Worm (Caenorhabditis elegans) whole organism, dauer: Measurements from ENCODE around the gene gcy-29.

Experiments
- unc-62 ChIP-seq: sonication (generic microtip); optimal IDR thresholded peaks from 2 replicates; lab custom pipeline; 2017; ENCODE audit warnings: missing biosample characterization, missing genetic modification reagents, missing genetic modification characterization

gcy-29 gene

DNA sequence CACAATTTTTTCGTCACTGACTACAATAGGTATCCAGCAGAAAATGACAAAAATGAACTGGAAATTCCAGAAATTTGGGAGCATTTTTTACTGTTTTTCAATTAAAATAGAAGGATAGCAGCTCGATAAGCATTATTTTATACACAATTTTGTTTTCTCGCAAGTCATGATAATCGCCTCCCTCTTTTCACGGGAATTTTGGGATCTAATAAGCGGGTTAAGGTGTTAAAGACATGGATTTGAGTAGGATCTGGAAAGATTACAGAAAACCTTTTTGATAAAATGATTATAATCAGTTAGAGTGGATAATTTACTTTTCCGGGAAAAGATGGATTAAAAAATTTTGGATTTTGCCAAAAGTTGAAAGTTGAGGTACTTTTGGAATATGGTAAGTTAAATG, at the start of gene gcy-29:
gcy-29 (minus strand) TSS at position 101 of the 400 bp plus-strand sequence.
- TF ChIP-seq unc-62 (GFP tag; lab: Kevin White, UChicago): no peak

DNA sequence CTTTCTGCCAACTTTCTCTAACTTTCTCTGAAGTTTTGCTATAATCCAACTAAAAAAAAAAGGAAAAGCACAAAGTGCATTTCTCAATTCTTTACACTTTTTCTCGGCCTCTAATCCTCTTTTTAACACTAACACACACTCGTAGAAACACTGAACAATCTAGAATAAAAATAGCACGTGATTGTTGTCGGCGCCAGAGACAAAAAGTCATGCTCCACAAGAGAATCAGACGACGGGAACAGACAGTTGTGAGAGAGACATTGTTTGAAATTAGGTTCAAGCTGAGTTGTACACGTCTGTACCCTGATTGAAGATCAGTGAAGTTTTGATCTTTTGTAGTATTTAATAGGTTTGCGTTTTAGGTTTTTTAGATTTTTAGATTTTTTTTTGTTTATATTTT, 49.8 kb upstream of the gcy-29 start:
- no peak for TF ChIP-seq unc-62 (GFP tag; lab: Kevin White, UChicago)

DNA sequence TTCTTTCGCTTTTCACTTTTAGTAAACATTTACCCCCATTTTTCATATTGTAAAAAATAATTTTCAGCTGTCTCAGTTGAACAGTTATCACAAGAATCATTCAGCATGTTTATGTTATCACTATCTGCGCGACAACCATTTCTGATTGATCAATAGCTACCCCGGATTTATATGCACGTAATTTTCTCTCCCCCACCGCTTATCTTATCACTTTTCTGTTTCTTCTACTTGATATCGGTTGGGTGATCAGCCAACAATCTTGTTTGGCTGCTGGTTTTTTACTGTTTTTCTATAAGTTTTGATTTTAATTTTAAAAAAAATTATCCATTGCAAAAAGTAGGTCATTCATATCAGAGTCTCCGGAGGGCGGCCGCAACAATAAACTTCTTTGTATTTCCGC, 49.2 kb upstream of the gcy-29 start:
- TF ChIP-seq unc-62 (GFP tag; lab: Kevin White, UChicago): no peak

DNA sequence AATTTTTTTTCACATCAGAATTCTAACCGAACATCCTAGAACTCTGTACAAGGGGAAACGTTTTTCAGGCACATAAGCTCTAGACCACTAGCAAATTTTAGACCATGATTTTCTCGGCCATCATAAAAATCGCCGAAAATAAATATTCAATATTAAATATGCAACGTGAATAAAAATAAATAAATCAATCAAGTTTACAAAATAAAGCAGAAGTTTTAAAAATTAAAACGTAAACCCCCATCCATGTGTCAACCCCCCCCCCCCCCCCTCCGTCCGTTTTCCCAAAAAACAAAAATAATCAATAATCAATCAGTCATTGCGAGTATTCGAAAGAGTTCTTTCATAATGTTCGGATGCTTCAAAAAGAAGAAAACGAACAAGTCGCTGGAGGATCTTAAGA, 44.7 kb upstream of the gcy-29 start, which contains the start of gene catp-4:
catp-4 (plus strand) TSS at position 301 of the 400 bp plus-strand sequence.
- TF ChIP-seq unc-62 (GFP tag; lab: Kevin White, UChicago): no peak

DNA sequence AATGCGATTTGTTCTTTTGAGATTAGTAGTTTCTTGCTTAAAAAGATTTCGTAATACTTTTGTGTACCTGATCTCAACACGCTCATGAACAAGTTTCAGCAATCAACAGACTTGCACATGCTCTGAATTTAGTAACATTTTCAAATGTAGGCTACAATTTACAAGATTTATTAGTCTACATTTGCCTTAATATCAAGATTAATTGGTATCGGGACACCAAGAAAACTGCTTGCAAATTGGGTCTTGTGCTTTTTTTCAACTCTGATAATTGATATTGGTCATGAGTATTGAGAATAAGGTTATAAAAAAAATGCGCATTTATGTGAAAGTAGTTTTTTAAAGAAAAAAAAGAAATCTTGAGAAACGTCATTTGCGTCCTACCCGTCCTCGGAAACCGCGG, 44.0 kb upstream of the gcy-29 start:
- no peak for TF ChIP-seq unc-62 (GFP tag; lab: Kevin White, UChicago)

DNA sequence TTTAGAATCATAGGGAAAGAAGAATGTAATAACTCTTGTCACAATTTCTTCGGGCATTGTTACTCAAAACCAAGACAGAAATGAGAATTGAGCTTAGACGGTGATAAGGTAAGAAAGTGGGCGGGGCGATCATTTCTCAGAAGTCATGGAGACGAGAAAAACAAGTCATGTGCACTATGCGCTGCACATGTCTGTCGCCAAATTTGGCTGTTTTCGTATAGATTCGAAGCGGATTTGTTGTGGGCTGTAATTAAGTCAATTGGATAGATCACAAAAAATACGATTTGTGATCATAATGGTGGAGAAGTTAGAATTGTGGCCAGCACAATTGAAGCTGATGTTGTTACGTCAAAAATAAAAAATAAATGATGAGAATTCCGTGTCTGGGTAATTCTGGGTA, 43.1 kb upstream of the gcy-29 start, which contains the start of gene C01G12.7:
C01G12.7 (minus strand) TSS at position 195 of the 400 bp plus-strand sequence.
- TF ChIP-seq unc-62 (GFP tag; lab: Kevin White, UChicago): no peak

DNA sequence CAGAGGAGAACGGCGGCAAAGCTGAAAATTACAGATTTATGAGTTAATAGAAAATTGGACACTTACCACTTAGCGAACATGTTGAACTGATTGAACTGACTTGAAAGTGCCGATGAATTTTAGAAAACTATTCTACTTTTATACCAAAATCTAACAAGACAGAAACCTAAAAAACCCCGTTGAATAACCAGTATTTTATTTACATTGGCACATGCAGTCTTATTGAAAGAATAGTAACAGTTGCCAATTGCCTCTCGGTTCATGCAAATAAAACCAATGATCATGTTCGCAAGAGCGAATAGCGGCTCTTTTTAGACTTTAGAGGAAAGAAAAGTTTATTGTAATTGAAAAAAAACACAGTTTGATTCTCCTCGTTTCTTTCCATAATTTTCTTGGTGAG, 39.6 kb upstream of the gcy-29 start, which contains the start of gene nspb-10:
nspb-10 (minus strand) TSS at position 101 of the 400 bp plus-strand sequence.
- TF ChIP-seq unc-62 (GFP tag; lab: Kevin White, UChicago): no peak

DNA sequence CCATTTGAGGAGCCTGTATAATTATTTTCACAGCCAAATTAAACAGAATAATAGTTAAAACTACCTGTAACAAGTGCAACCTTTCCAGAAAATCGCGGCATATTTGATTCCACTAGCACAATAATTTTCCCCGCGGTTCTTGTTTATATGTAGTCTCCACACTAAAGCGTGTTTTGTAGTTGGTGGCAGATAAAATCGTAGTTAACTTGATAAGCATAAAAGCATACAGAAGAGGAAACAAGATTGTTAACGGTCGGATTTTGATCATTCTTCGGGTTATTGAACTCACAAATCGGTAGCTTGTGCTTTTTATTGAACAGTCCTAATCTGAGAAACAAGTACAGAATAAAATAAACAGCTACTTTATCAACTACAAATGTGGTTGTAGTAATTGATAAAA, 38.8 kb upstream of the gcy-29 start, which contains the start of gene C01G12.5:
C01G12.5 (minus strand) TSS at position 101 of the 400 bp plus-strand sequence.
- TF ChIP-seq unc-62 (GFP tag; lab: Kevin White, UChicago): no peak

DNA sequence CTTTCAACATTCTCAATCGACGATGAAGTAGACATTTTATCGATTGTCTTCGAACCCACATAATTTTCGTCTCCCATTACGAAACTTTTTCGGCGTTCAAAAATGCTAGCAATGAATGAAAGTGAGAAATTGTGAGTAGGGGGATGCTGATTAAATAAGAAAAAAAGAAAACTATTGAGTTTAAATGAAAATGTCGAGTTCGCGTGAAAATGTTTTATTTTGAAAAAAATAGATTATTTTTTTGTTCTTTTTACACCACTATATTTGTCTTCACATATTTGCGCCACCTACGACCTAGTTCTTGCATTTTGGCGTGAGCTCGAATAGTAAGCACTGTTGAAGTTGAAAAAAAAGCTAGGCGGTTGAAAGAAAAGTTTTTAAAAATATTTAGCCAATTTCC, 33.6 kb upstream of the gcy-29 start, which contains the start of gene C01G12.3:
C01G12.3 (minus strand) TSS at position 101 of the 400 bp plus-strand sequence.
- no peak for TF ChIP-seq unc-62 (GFP tag; lab: Kevin White, UChicago)

DNA sequence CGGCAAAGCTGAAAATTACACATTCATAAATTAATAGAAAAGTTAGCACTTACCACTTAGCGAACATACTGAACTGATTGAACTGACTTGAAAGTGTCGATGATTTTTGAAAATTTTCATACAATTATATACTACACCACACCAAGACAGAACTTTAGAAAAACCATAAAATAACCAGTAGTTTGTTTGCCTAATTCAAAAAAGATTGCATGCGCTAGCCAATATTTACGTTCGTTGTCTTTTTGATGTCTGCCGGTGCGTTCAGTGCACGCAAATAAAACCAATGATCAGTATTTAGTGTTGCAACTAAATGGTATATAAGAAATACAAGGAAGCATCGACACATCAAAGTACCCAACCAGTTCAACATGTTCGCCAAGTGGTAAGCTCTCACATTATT, 32.0 kb upstream of the gcy-29 start, which contains the start of the genes nspb-8 and nspb-9:
nspb-8 (minus strand) TSS at position 101 of the 400 bp plus-strand sequence.
nspb-9 (plus strand) TSS at position 311 of the 400 bp plus-strand sequence.
- TF ChIP-seq unc-62 (GFP tag; lab: Kevin White, UChicago): no peak

DNA sequence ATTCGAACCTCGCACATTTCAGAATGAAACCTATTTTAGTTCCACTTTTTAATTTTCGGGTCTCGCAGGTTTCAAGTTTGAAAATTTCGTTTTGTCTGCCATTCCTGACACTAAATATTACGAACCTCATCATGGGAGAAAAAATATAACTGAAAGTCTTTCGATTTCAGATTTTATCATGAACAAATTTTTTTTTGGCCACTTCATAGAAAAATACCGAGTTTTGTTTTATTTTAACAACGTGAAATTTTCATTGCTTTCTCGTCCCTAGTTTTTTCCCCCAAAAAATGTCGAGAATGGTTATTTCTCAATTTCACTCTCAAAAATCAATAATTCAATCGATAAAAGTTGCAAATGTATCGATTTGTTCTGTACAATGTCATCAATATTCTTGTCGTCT, 30.1 kb upstream of the gcy-29 start, which contains the start of gene C01G12.9:
C01G12.9 (plus strand) TSS at position 301 of the 400 bp plus-strand sequence.
- no peak for TF ChIP-seq unc-62 (GFP tag; lab: Kevin White, UChicago)

DNA sequence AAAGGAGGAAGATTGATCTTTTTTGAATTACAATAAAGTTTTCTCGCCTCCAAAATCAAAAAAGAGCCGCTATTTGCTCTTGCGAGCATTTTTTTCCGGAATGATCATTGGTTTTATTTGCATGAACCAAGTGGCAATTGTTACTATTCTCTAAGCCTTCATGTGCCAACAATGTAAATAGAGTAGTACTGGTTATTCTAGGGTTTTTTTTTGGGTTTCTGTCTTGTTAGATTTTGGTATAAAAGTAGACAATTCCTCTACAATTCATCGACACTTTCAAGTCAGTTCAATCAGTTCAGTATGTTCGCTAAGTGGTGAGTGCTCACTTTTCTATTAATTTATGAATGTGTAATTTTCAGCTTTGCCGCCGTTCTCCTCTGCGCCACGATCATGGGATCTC, 29.4 kb upstream of the gcy-29 start, which contains the start of gene nspb-7:
nspb-7 (plus strand) TSS at position 301 of the 400 bp plus-strand sequence.
- TF ChIP-seq unc-62 (GFP tag; lab: Kevin White, UChicago): no peak

DNA sequence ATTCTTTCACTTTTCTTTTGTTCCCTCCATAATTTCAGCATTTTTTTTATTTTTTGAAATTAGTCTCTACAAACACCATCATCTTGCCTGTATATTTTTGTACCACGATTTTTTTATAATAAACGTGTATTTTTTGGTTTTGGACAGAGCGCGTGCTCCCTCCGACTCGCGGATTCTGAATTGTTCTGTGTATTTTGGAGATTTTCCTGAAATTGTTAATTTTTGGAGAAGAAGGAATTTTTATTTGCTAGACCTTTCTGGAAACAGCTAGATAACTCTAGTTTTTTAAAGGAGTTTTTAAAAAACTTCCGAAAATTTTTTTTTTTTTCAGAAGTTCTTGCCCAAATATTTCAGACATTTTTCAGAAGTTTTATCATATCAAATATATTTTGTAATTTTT, 27.8 kb upstream of the gcy-29 start, which contains the start of gene C01G12.13:
C01G12.13 (plus strand) TSS at position 301 of the 400 bp plus-strand sequence.
- no peak for TF ChIP-seq unc-62 (GFP tag; lab: Kevin White, UChicago)

DNA sequence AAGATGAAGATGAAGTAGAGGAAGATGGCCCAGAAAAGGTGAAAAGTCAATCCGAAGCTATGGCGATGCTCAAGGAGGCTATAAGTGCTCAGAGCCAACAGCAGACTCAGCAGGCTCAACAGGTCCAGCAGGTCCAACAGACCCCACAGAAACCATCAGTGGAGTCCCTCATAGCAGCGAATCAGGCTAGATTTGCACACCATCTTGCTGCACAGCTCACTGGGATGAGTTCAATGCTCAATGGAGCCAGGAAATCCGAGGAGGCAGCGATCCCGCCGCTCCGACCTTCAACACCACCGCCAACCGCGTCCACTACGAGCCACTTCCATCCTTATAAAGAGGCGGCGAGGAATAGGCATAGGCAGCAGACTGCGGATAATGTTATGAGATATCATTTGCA, 26.2 kb upstream of the gcy-29 start:
- TF ChIP-seq unc-62 (GFP tag; lab: Kevin White, UChicago): no peak

DNA sequence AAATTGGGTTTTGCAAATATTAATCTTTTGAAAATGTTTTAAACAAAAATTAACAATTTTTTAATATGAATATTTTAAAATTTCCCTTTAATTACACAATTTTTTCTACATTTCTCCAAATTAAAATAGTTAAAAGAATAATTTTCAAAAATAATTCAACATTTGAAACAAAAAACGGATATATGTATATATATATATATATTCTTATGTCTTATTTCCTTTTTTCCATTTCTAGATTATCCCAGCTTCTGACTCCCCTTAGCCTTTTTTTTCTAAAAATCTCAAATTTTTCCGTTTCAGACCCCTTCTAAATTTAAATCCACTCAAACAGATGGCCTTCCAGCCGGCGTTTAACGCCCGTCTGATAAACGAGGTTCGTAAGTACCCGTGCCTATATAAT, 24.7 kb upstream of the gcy-29 start, which contains the start of gene madf-5:
madf-5 (plus strand) TSS at position 301 of the 400 bp plus-strand sequence.
- no peak for TF ChIP-seq unc-62 (GFP tag; lab: Kevin White, UChicago)

DNA sequence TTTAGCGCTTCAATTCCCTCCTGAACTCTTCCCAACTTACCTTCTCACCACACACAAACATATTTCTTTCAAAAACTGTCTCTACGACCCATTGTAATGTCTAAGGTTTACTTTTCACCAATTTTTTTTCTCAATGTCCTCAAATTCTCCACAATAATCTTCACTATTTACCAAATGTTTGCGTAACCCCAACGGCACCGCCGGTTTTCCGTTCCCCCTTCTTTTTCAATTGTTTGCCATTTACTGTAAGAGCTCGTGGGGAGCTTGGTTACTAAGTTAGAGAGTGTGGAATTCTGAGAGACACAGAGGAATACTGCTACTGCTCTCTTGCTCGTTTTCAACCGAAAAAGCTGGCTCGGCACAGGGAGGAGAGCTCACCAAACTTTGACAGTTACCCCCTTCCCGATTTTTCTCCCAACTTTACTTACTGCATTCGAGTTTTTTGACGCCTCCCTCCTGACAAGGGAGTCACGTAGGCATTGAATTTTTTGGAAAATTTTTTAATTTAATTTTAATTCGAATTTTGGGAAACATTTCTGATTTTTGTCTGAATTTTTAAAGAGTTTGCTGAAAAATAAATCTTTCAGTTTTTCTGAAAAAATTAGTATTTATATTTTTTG, 22.1 kb upstream of the gcy-29 start:
- TF ChIP-seq unc-62 (GFP tag; lab: Kevin White, UChicago): no peak
